Fruit fly (Drosophila melanogaster) whole organism, pupa: ENCODE results near the gene CG14515.
A peak's percentile ranks its signal among the peaks of the same experiment; 100 is the strongest.

Experiments
- CG10348 ChIP-seq: fragments of 200-800 bp; sonication (Bioruptor generic); IDR thresholded peaks from 2 replicates; pipeline ENCODE4 v1.3.6; 2022; ENCODE audit warnings: missing biosample characterization, missing genetic modification characterization
- CG12605 ChIP-seq: fragments of 200-800 bp; sonication (Bioruptor generic); IDR thresholded peaks from 2 replicates; pipeline ENCODE4 v1.3.6; 2022; ENCODE audit warnings: missing biosample characterization, missing genetic modification characterization
- CG13204 ChIP-seq: fragments of 200-800 bp; sonication (Bioruptor generic); optimal IDR thresholded peaks from 2 replicates; lab custom pipeline; 2018; ENCODE audit warnings: missing biosample characterization, mild to moderate bottlenecking, missing genetic modification characterization, moderate library complexity
- CG14655 ChIP-seq: fragments of 200-800 bp; sonication (Bioruptor generic); optimal IDR thresholded peaks from 3 replicates; lab custom pipeline; 2017; ENCODE audit warnings: mild to moderate bottlenecking, missing biosample characterization, missing genetic modification reagents, missing genetic modification characterization
- CG15710 ChIP-seq: fragments of 200-800 bp; sonication (Bioruptor generic); optimal IDR thresholded peaks from 2 replicates; lab custom pipeline; 2018; ENCODE audit warnings: missing biosample characterization, mild to moderate bottlenecking, missing genetic modification characterization, moderate library complexity
- CG17806 ChIP-seq: fragments of 200-800 bp; sonication (Bioruptor generic); optimal IDR thresholded peaks from 2 replicates; lab custom pipeline; 2018; ENCODE audit warnings: missing biosample characterization, mild to moderate bottlenecking, missing genetic modification characterization, moderate library complexity
- CG32121 ChIP-seq: fragments of 200-800 bp; sonication (Bioruptor generic); IDR thresholded peaks from 2 replicates; pipeline ENCODE4 v1.3.6; 2022; ENCODE audit warnings: missing biosample characterization, missing genetic modification characterization
- CG34367 ChIP-seq: fragments of 200-800 bp; sonication (Bioruptor generic); optimal IDR thresholded peaks from 2 replicates; lab custom pipeline; 2018; ENCODE audit warnings: missing biosample characterization, mild to moderate bottlenecking, missing genetic modification characterization
- CG4496 ChIP-seq: fragments of 200-800 bp; sonication (Bioruptor generic); IDR thresholded peaks from 3 replicates; pipeline ENCODE4 v1.3.6; 2022; ENCODE audit warnings: missing biosample characterization, missing genetic modification characterization
- CG8159 ChIP-seq: fragments of 200-800 bp; sonication (Bioruptor generic); optimal IDR thresholded peaks from 3 replicates; lab custom pipeline; 2018; ENCODE audit warnings: missing biosample characterization, mild to moderate bottlenecking, missing genetic modification characterization, moderate library complexity
- CG8301 ChIP-seq: fragments of 200-800 bp; sonication (Bioruptor generic); optimal IDR thresholded peaks from 2 replicates; lab custom pipeline; 2018; ENCODE audit warnings: missing biosample characterization, mild to moderate bottlenecking, missing genetic modification characterization
- CG9948 ChIP-seq: fragments of 200-800 bp; sonication (Bioruptor generic); optimal IDR thresholded peaks from 2 replicates; lab custom pipeline; 2018; ENCODE audit warnings: missing biosample characterization, mild to moderate bottlenecking, missing genetic modification characterization, moderate library complexity
- D1 ChIP-seq: fragments of 200-800 bp; sonication (Bioruptor generic); optimal IDR thresholded peaks from 2 replicates; lab custom pipeline; 2018; ENCODE audit warnings: missing biosample characterization, mild to moderate bottlenecking, missing genetic modification characterization, moderate library complexity
- EcR ChIP-seq: fragments of 200-800 bp; sonication (Bioruptor generic); optimal IDR thresholded peaks from 3 replicates; lab custom pipeline; 2019; ENCODE audit warnings: missing biosample characterization, missing genetic modification characterization, mild to moderate bottlenecking, moderate library complexity, missing genetic modification reagents
- Ets98B ChIP-seq: fragments of 200-800 bp; sonication (Bioruptor generic); IDR thresholded peaks from 2 replicates; pipeline ENCODE4 v1.3.6; 2022; ENCODE audit warnings: missing biosample characterization, missing genetic modification characterization
- Pif1A ChIP-seq: fragments of 200-800 bp; sonication (Bioruptor generic); optimal IDR thresholded peaks from 3 replicates; lab custom pipeline; 2016; ENCODE audit warnings: missing biosample characterization, missing genetic modification characterization
- Pif1B ChIP-seq: fragments of 200-800 bp; sonication (Bioruptor generic); optimal IDR thresholded peaks from 3 replicates; lab custom pipeline; 2016; ENCODE audit warnings: missing biosample characterization, missing genetic modification characterization
- Snoo ChIP-seq: fragments of 200-800 bp; sonication (Bioruptor generic); optimal IDR thresholded peaks from 3 replicates; lab custom pipeline; 2017; ENCODE audit warnings: missing biosample characterization, mild to moderate bottlenecking, missing genetic modification characterization, inconsistent platforms
- fd96Ca ChIP-seq: fragments of 200-800 bp; sonication (Bioruptor generic); IDR thresholded peaks from 3 replicates; pipeline ENCODE4 v1.3.6; 2022; ENCODE audit warnings: missing biosample characterization, missing genetic modification characterization
- gl ChIP-seq: fragments of 200-800 bp; sonication (Bioruptor generic); optimal IDR thresholded peaks from 2 replicates; lab custom pipeline; 2018; ENCODE audit warnings: missing biosample characterization, mild to moderate bottlenecking, missing genetic modification characterization
- rn ChIP-seq: fragments of 200-800 bp; sonication (Bioruptor generic); IDR thresholded peaks from 2 replicates; pipeline ENCODE4 v1.3.6; 2022; ENCODE audit warnings: missing biosample characterization, missing genetic modification characterization

The CG14515 gene

DNA sequence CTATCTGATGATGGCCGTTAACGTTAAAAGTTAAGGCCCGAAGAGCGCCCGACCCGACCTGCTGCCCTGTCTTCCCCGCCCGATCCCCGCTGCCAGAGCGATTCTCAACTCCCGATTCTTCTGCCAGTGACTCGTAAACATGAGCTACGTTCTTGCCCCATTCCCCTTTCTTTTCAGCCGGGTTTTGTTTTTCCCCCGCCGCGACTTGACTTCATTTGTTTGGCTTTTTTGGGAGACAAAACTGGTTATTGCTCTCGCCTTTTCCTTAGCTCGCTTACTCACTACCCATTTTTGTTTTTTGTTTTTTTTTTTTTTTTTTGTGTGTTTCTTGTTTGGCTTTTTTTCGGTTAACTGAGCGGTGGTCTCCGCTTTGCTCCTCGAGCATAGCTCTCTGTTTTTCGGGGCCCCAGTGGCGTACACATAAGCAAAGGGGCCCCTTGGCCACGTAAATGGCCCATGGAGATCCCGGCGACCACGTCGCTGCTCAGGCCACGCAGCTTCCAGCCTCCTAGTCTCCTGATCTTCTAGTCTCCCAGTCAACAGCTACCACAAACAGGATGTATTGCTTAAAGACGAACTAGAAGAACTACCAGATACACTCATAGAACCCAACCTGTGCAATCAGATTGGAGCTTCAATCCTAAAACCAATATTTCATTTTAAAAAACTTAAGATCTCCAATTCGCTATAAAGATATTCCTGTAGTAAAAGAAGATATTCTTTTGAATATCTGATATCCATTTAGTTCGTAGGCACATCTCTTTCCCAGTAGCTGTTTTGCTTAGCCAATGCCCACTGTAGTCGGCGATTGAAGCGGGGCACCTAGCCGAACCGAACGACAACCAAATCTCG is 13.4 kb downstream of the CG14515 start:
- peak; percentile 92 for TF ChIP-seq CG12605 (GFP tag; lab: Robert Waterston, UW)
- TF ChIP-seq CG34367, result peak; percentile 64
- peak; percentile 73 for TF ChIP-seq Snoo (tag; lab: Kevin White, UChicago)
- TF ChIP-seq Ets98B, result peak; percentile 83
- TF ChIP-seq CG8301 (tag; lab: Kevin White, UChicago), result peak; percentile 76
- peak; percentile 88 for TF ChIP-seq Pif1B (GFP tag; lab: Kevin White, UChicago)
- peak; percentile 79 for TF ChIP-seq fd96Ca
- TF ChIP-seq CG14655 (GFP tag; lab: Kevin White, UChicago), result peak; percentile 86
- peak; percentile 54 for TF ChIP-seq CG17806 (tag; lab: Kevin White, UChicago)
- peak; percentile 69 for TF ChIP-seq CG9948 (tag; lab: Kevin White, UChicago)
- TF ChIP-seq CG15710 (tag; lab: Kevin White, UChicago), result peak; percentile 80
- TF ChIP-seq EcR (GFP tag; lab: Kevin White, UChicago), result peak; percentile 88
- TF ChIP-seq CG13204 (GFP tag; lab: Kevin White, UChicago), result peak; percentile 57
- TF ChIP-seq D1 (tag; lab: Kevin White, UChicago), result peak; percentile 15
- TF ChIP-seq CG4496 (GFP tag; lab: Robert Waterston, UW), result peak; percentile 86
- peak; percentile 76 for TF ChIP-seq CG32121 (GFP tag; lab: Robert Waterston, UW)
- peak; percentile 77 for TF ChIP-seq Pif1A (GFP tag; lab: Kevin White, UChicago)
- TF ChIP-seq CG10348 (GFP tag; lab: Robert Waterston, UW), result peak; percentile 72
- peak; percentile 61 for TF ChIP-seq rn (GFP tag; lab: Robert Waterston, UW)
- TF ChIP-seq CG8159 (tag; lab: Kevin White, UChicago), result peak; percentile 76
- peak; percentile 40 for TF ChIP-seq gl (tag; lab: Kevin White, UChicago)

DNA sequence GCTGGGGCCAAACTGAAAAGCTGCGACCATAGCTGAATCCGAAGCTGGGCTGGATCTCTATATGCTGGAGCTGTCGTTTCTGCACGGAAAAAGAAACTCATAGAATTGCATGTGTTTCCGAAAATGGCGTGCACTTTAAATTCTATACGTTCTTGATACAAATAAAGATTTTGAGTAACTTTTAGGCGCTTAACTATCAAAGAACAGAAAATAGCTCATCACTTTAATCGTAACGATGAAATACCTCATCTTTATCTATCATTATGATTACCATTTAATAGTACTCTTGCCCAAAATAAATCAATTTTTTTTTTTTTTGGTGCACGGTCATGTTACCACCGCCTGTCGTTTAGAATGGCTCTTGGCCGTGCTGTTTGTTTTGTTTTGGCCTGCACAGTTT is 14.3 kb downstream of the CG14515 start:
- TF ChIP-seq CG14655 (GFP tag; lab: Kevin White, UChicago), result peak; percentile 86
- no peak for TF ChIP-seq CG34367
- TF ChIP-seq CG32121 (GFP tag; lab: Robert Waterston, UW), result peak; percentile 43; the same call in 1 of the 2 replicates
- TF ChIP-seq fd96Ca, result peak; percentile 44; the same call in 1 of the 3 replicates
- peak; percentile 60; the same call in 2 of the 3 replicates for TF ChIP-seq CG4496 (GFP tag; lab: Robert Waterston, UW)
- peak; percentile 19 for TF ChIP-seq CG8159 (tag; lab: Kevin White, UChicago)
- TF ChIP-seq CG15710 (tag; lab: Kevin White, UChicago), result no peak
- TF ChIP-seq Pif1B (GFP tag; lab: Kevin White, UChicago), result peak; percentile 19
- peak; percentile 79 for TF ChIP-seq CG8301 (tag; lab: Kevin White, UChicago)
- TF ChIP-seq Ets98B, result peak; percentile 23; the same call in 1 of the 2 replicates
- peak; percentile 50 for TF ChIP-seq CG9948 (tag; lab: Kevin White, UChicago)
- TF ChIP-seq CG17806 (tag; lab: Kevin White, UChicago), result peak; percentile 19
- TF ChIP-seq D1 (tag; lab: Kevin White, UChicago), result no peak
- TF ChIP-seq Pif1A (GFP tag; lab: Kevin White, UChicago), result no peak
- TF ChIP-seq, all 21 proteins: peak for 10

DNA sequence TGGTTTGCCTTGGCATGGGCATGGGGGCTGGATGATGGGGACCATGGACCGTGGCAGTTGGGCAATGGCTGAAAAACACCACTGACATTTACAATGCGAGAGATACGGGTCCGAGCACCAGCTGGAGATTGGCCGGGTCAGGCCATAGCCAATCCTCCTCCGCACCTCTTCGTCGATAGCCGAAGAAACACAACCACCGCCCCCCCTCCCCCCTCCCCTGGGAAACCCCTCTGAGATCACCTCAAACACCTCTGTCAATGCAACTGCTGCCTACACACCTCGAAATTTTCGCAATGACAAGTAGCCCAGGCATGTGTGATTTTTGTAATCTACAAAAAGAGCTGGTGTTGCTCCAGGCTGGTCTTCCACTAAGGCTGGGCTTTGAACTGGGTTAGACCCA is 15.2 kb downstream of the CG14515 start:
- TF ChIP-seq Snoo (tag; lab: Kevin White, UChicago), result no peak
- no peak for TF ChIP-seq rn (GFP tag; lab: Robert Waterston, UW)
- TF ChIP-seq CG17806 (tag; lab: Kevin White, UChicago), result no peak
- TF ChIP-seq CG14655 (GFP tag; lab: Kevin White, UChicago), result no peak
- TF ChIP-seq Pif1B (GFP tag; lab: Kevin White, UChicago), result no peak
- TF ChIP-seq Pif1A (GFP tag; lab: Kevin White, UChicago), result no peak
- no peak for TF ChIP-seq CG4496 (GFP tag; lab: Robert Waterston, UW)
- TF ChIP-seq CG13204 (GFP tag; lab: Kevin White, UChicago), result no peak
- no peak for TF ChIP-seq CG32121 (GFP tag; lab: Robert Waterston, UW)
- TF ChIP-seq CG15710 (tag; lab: Kevin White, UChicago), result no peak
- TF ChIP-seq EcR (GFP tag; lab: Kevin White, UChicago), result no peak
- no peak for TF ChIP-seq CG9948 (tag; lab: Kevin White, UChicago)
- no peak for TF ChIP-seq Ets98B
- TF ChIP-seq CG34367, result no peak
- TF ChIP-seq CG10348 (GFP tag; lab: Robert Waterston, UW), result no peak
- TF ChIP-seq CG8159 (tag; lab: Kevin White, UChicago), result no peak
- no peak for TF ChIP-seq CG12605 (GFP tag; lab: Robert Waterston, UW)
- no peak for TF ChIP-seq D1 (tag; lab: Kevin White, UChicago)

DNA sequence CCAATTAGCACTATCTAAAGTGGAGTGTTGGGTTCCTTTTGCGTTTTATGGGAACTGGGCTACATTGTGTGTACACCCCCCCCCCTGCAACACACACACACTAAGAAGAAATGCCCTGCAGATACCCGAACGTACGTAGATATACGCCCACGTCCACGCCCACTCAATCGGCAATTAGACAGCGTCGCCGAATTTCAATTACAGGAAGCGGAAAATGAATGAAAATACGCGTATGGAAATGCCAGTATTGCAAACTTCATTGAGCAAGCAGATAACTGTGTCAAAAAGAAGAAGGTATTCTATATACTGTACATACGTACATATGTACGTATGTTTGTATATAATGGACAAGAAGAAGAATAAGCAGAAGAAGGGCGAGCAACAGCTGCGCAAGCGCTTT is 16.1 kb downstream of the CG14515 start:
- no peak for TF ChIP-seq EcR (GFP tag; lab: Kevin White, UChicago)

DNA sequence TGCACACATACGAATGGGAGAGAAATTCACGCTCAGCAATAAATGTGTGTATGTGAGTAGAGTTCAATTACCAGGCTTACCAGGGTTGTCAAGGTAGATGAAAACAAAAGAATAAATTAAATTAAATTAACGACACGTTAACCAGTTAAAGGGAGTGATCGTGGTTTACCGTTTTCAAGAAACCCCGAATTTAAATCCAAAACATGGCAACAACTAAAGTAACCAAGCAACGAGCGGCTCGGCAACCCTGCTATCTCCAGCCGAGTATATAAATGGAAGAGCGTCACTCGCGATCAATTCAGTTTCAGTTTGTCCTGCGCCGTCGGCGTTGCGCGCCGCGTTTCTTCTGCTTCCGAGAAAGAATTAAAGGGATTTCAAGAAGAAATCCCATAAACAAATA is 16.9 kb downstream of the CG14515 start:
- peak; percentile 100 for TF ChIP-seq CG12605 (GFP tag; lab: Robert Waterston, UW)
- peak; percentile 99 for TF ChIP-seq EcR (GFP tag; lab: Kevin White, UChicago)
- TF ChIP-seq D1 (tag; lab: Kevin White, UChicago), result peak; percentile 99
- TF ChIP-seq CG8301 (tag; lab: Kevin White, UChicago), result peak; percentile 100
- peak; percentile 100 for TF ChIP-seq Pif1A (GFP tag; lab: Kevin White, UChicago)
- peak; percentile 100 for TF ChIP-seq Pif1B (GFP tag; lab: Kevin White, UChicago)
- peak; percentile 99 for TF ChIP-seq rn (GFP tag; lab: Robert Waterston, UW)
- peak; percentile 100 for TF ChIP-seq CG32121 (GFP tag; lab: Robert Waterston, UW)
- peak; percentile 99 for TF ChIP-seq CG9948 (tag; lab: Kevin White, UChicago)
- peak; percentile 99 for TF ChIP-seq CG13204 (GFP tag; lab: Kevin White, UChicago)
- TF ChIP-seq CG4496 (GFP tag; lab: Robert Waterston, UW), result peak; percentile 100
- peak; percentile 100 for TF ChIP-seq CG17806 (tag; lab: Kevin White, UChicago)
- peak; percentile 99 for TF ChIP-seq gl (tag; lab: Kevin White, UChicago)
- TF ChIP-seq Ets98B, result peak; percentile 100
- peak; percentile 100 for TF ChIP-seq CG15710 (tag; lab: Kevin White, UChicago)
- TF ChIP-seq CG14655 (GFP tag; lab: Kevin White, UChicago), result peak; percentile 100
- peak; percentile 100 for TF ChIP-seq CG8159 (tag; lab: Kevin White, UChicago)
- peak; percentile 100 for TF ChIP-seq Snoo (tag; lab: Kevin White, UChicago)
- peak; percentile 100 for TF ChIP-seq CG34367
- peak; percentile 100 for TF ChIP-seq fd96Ca
- TF ChIP-seq CG10348 (GFP tag; lab: Robert Waterston, UW), result peak; percentile 96
